Fruit fly (Drosophila melanogaster) whole organism, embryonic: ENCODE measurements around the gene Vps2.

Experiments used
- Adf1 ChIP-seq: fragments of 200-800 bp; sonication (Bioruptor generic); IDR thresholded peaks from 2 replicates; pipeline ENCODE4 v1.3.6; 2022; ENCODE audit warnings: missing biosample characterization, missing genetic modification characterization
- CG10959 ChIP-seq: fragments of 200-800 bp; sonication (Bioruptor generic); IDR thresholded peaks from 2 replicates; pipeline ENCODE4 v1.3.6; 2022; ENCODE audit warnings: missing biosample characterization, missing genetic modification characterization
- CG11560 ChIP-seq: fragments of 200-800 bp; sonication (Bioruptor generic); IDR thresholded peaks from 3 replicates; pipeline ENCODE4 v1.3.6; 2022; ENCODE audit warnings: missing biosample characterization, missing genetic modification characterization
- CG12104 ChIP-seq: fragments of 200-800 bp; sonication (Bioruptor generic); optimal IDR thresholded peaks from 3 replicates; lab custom pipeline; 2016; ENCODE audit warnings: missing biosample characterization, missing genetic modification characterization
- CG2199 ChIP-seq: fragments of 200-800 bp; sonication (Bioruptor generic); IDR thresholded peaks from 3 replicates; pipeline ENCODE4 v1.3.6; 2022; ENCODE audit warnings: missing biosample characterization, missing genetic modification characterization
- CG2889 ChIP-seq: fragments of 200-800 bp; sonication (Bioruptor generic); IDR thresholded peaks from 3 replicates; pipeline ENCODE4 v1.3.6; 2022; ENCODE audit warnings: missing biosample characterization, missing genetic modification characterization
- CG32532 ChIP-seq: fragments of 200-800 bp; sonication (Bioruptor generic); IDR thresholded peaks from 2 replicates; pipeline ENCODE4 v1.3.6; 2022; ENCODE audit warnings: missing biosample characterization, missing genetic modification characterization
- CG32772 ChIP-seq: fragments of 200-800 bp; sonication (Bioruptor generic); IDR thresholded peaks from 2 replicates; pipeline ENCODE4 v1.3.6; 2022; ENCODE audit warnings: missing biosample characterization, missing genetic modification characterization
- CG4360 ChIP-seq: fragments of 200-800 bp; sonication (Bioruptor generic); IDR thresholded peaks from 2 replicates; pipeline ENCODE4 v1.3.6; 2022; ENCODE audit warnings: missing biosample characterization, missing genetic modification characterization
- CG5180 ChIP-seq: fragments of 200-800 bp; sonication (Bioruptor generic); optimal IDR thresholded peaks from 3 replicates; lab custom pipeline; 2017; ENCODE audit warnings: missing biosample characterization, missing genetic modification characterization, mild to moderate bottlenecking, moderate library complexity, missing genetic modification reagents
- CG6765 ChIP-seq: fragments of 200-800 bp; sonication (Bioruptor generic); optimal IDR thresholded peaks from 3 replicates; lab custom pipeline; 2017; ENCODE audit warnings: missing biosample characterization, mild to moderate bottlenecking, missing genetic modification characterization
- CG7745 ChIP-seq: fragments of 200-800 bp; sonication (Bioruptor generic); optimal IDR thresholded peaks from 2 replicates; lab custom pipeline; 2018; ENCODE audit warnings: missing biosample characterization, mild to moderate bottlenecking, missing genetic modification characterization, moderate library complexity
- CG9727 ChIP-seq: fragments of 200-800 bp; sonication (Bioruptor generic); optimal IDR thresholded peaks from 3 replicates; lab custom pipeline; 2017; ENCODE audit warnings: missing biosample characterization, mild to moderate bottlenecking, missing genetic modification characterization
- D ChIP-seq, 2 experiments: fragments of 200-800 bp in 1 of 2; fragments of >200 bp in 1 of 2; sonication (Bioruptor generic) in 1 of 2; optimal IDR thresholded peaks; 2 replicates in 1 of 2; 3 replicates in 1 of 2; lab custom pipeline; 2017; ENCODE audit warnings: mild to moderate bottlenecking in 1 of 2, missing biosample characterization in 1 of 2, missing genetic modification characterization in 1 of 2, missing genetic modification reagents in 1 of 2
- Dip2 ChIP-seq: fragments of 200-800 bp; sonication (Bioruptor generic); IDR thresholded peaks from 2 replicates; pipeline ENCODE4 v1.3.6; 2022; ENCODE audit warnings: missing biosample characterization, missing genetic modification characterization
- Dll ChIP-seq: fragments of 200-800 bp; sonication (Bioruptor generic); IDR thresholded peaks from 4 replicates; pipeline ENCODE4 v1.3.6; 2022; ENCODE audit warnings: missing biosample characterization, missing genetic modification characterization; ENCODE audit not compliant: partially characterized antibody
- Drgx ChIP-seq: fragments of 200-800 bp; sonication (Bioruptor generic); IDR thresholded peaks from 2 replicates; pipeline ENCODE4 v1.3.6; 2022; ENCODE audit warnings: missing biosample characterization, missing genetic modification characterization
- Elba2 ChIP-seq: fragments of 200-800 bp; sonication (Bioruptor generic); optimal IDR thresholded peaks from 3 replicates; lab custom pipeline; 2016; ENCODE audit warnings: missing biosample characterization, missing genetic modification characterization
- Ets65A ChIP-seq: fragments of 200-800 bp; sonication (Bioruptor generic); peaks from one replicate; lab custom pipeline; 2016; ENCODE audit warnings: missing biosample characterization, missing genetic modification characterization
- Fer1 ChIP-seq: fragments of 200-800 bp; sonication (Bioruptor generic); optimal IDR thresholded peaks from 2 replicates; lab custom pipeline; 2017; ENCODE audit warnings: missing biosample characterization, mild to moderate bottlenecking, missing genetic modification characterization
- HLHmδ ChIP-seq: fragments of 200-800 bp; sonication (Bioruptor generic); optimal IDR thresholded peaks from 2 replicates; lab custom pipeline; 2018; ENCODE audit warnings: missing biosample characterization, mild to moderate bottlenecking, missing genetic modification characterization, moderate library complexity
- Hr51 ChIP-seq, 2 experiments: fragments of 200-800 bp; sonication (Bioruptor generic); optimal IDR thresholded peaks; 2 replicates in 1 of 2; 3 replicates in 1 of 2; lab custom pipeline; 2016 to 2018; ENCODE audit warnings: missing biosample characterization in 2 of 2, missing genetic modification characterization in 2 of 2, mild to moderate bottlenecking in 1 of 2, moderate library complexity in 1 of 2
- Lhr ChIP-seq: fragments of 200-800 bp; sonication (Bioruptor generic); optimal IDR thresholded peaks from 3 replicates; lab custom pipeline; 2017; ENCODE audit warnings: mild to moderate bottlenecking, missing biosample characterization, missing genetic modification reagents, missing genetic modification characterization
- Lpt ChIP-seq: fragments of >200 bp; optimal IDR thresholded peaks from 2 replicates; lab custom pipeline; 2018; ENCODE audit warnings: missing biosample characterization, missing genetic modification characterization
- Neu2 ChIP-seq: fragments of 200-800 bp; sonication (Bioruptor generic); optimal IDR thresholded peaks from 3 replicates; lab custom pipeline; 2016; ENCODE audit warnings: missing biosample characterization, missing genetic modification characterization, borderline replicate concordance
- TFAM ChIP-seq: fragments of 200-800 bp; sonication (Bioruptor generic); optimal IDR thresholded peaks from 2 replicates; lab custom pipeline; 2017; ENCODE audit warnings: missing biosample characterization, missing genetic modification characterization, inconsistent platforms
- YL-1 ChIP-seq: fragments of 200-800 bp; sonication (Bioruptor generic); optimal IDR thresholded peaks from 3 replicates; lab custom pipeline; 2017; ENCODE audit warnings: missing biosample characterization, mild to moderate bottlenecking, missing genetic modification characterization
- abd-A ChIP-seq: fragments of 200-800 bp; sonication (Bioruptor generic); optimal IDR thresholded peaks from 3 replicates; lab custom pipeline; 2019; ENCODE audit warnings: missing biosample characterization, mild to moderate bottlenecking, missing genetic modification characterization, moderate library complexity
- aop ChIP-seq: fragments of 200-800 bp; sonication (Bioruptor generic); IDR thresholded peaks from 2 replicates; pipeline ENCODE4 v1.3.6; 2022; ENCODE audit warnings: missing biosample characterization, missing genetic modification characterization
- ase ChIP-seq: fragments of 200-800 bp; sonication (Bioruptor generic); IDR thresholded peaks from 3 replicates; pipeline ENCODE4 v1.3.6; 2022; ENCODE audit warnings: missing biosample characterization, missing genetic modification characterization
- cato ChIP-seq: fragments of 200-800 bp; sonication (Bioruptor generic); optimal IDR thresholded peaks from 2 replicates; lab custom pipeline; 2016; ENCODE audit warnings: missing biosample characterization, missing genetic modification characterization, borderline replicate concordance
- chif ChIP-seq, 2 experiments: fragments of 200-800 bp; sonication (Bioruptor generic); optimal IDR thresholded peaks; 3 replicates each; lab custom pipeline; 2016; ENCODE audit warnings: missing biosample characterization in 2 of 2, missing genetic modification characterization in 2 of 2
- croc ChIP-seq: fragments of 200-800 bp; sonication (Bioruptor generic); conservative IDR thresholded peaks from 3 replicates; pipeline ENCODE4 v1.3.6; 2022; ENCODE audit warnings: missing biosample characterization, missing genetic modification characterization
- cwo ChIP-seq: fragments of 200-800 bp; sonication (Bioruptor generic); optimal IDR thresholded peaks from 3 replicates; lab custom pipeline; 2017; ENCODE audit warnings: missing biosample characterization, missing genetic modification characterization, mild to moderate bottlenecking, moderate library complexity, missing genetic modification reagents
- dimm ChIP-seq: fragments of 200-800 bp; sonication (Bioruptor generic); IDR thresholded peaks from 2 replicates; pipeline ENCODE4 v1.3.6; 2022; ENCODE audit warnings: missing biosample characterization, missing genetic modification characterization
- dysf ChIP-seq: fragments of 200-800 bp; sonication (Bioruptor generic); IDR thresholded peaks from 3 replicates; pipeline ENCODE4 v1.3.6; 2022; ENCODE audit warnings: missing biosample characterization, missing genetic modification characterization
- hkb ChIP-seq, 2 experiments: fragments of 200-800 bp in 1 of 2; fragments of >200 bp in 1 of 2; sonication (Bioruptor generic) in 1 of 2; IDR thresholded peaks in 1 of 2; optimal IDR thresholded peaks in 1 of 2; 2 replicates each; pipeline versions ENCODE4 v1.3.6 to Lab custom; 2017 to 2022; ENCODE audit warnings: missing biosample characterization in 1 of 2, missing genetic modification characterization in 1 of 2
- jing ChIP-seq: fragments of 200-800 bp; sonication (Bioruptor generic); optimal IDR thresholded peaks from 2 replicates; lab custom pipeline; 2018; ENCODE audit warnings: missing biosample characterization, mild to moderate bottlenecking, missing genetic modification characterization
- jumu ChIP-seq: fragments of 200-800 bp; sonication (Bioruptor generic); optimal IDR thresholded peaks from 3 replicates; lab custom pipeline; 2016; ENCODE audit warnings: missing biosample characterization, missing genetic modification characterization
- onecut ChIP-seq: fragments of 200-800 bp; sonication (Bioruptor generic); IDR thresholded peaks from 2 replicates; pipeline ENCODE4 v1.3.6; 2022; ENCODE audit warnings: missing biosample characterization, missing genetic modification characterization
- org-1 ChIP-seq: fragments of 200-800 bp; sonication (Bioruptor generic); optimal IDR thresholded peaks from 2 replicates; lab custom pipeline; 2017; ENCODE audit warnings: missing biosample characterization, missing genetic modification characterization
- pfk ChIP-seq: fragments of 200-800 bp; sonication (Bioruptor generic); optimal IDR thresholded peaks from 2 replicates; lab custom pipeline; 2018; ENCODE audit warnings: missing biosample characterization, mild to moderate bottlenecking, missing genetic modification characterization, moderate library complexity
- pho ChIP-seq: fragments of 200-800 bp; sonication (Bioruptor generic); optimal IDR thresholded peaks from 2 replicates; lab custom pipeline; 2016; ENCODE audit warnings: missing biosample characterization, missing genetic modification characterization
- sens ChIP-seq: fragments of 200-800 bp; sonication (Bioruptor generic); peaks from one replicate; lab custom pipeline; 2016; ENCODE audit warnings: missing biosample characterization, missing genetic modification characterization
- so ChIP-seq: fragments of 200-800 bp; sonication (Bioruptor generic); IDR thresholded peaks from 3 replicates; pipeline ENCODE4 v1.3.6; 2022; ENCODE audit warnings: missing biosample characterization, missing genetic modification characterization
- tgo ChIP-seq: fragments of 200-800 bp; sonication (Bioruptor generic); IDR thresholded peaks from 3 replicates; pipeline ENCODE4 v1.3.6; 2022; ENCODE audit warnings: missing biosample characterization, missing genetic modification characterization
- tna ChIP-seq: fragments of 200-800 bp; sonication (Bioruptor generic); IDR thresholded peaks from 2 replicates; pipeline ENCODE4 v1.3.6; 2022; ENCODE audit warnings: missing biosample characterization, missing genetic modification characterization; ENCODE audit not compliant: partially characterized antibody
- unc-4 ChIP-seq: fragments of 200-800 bp; sonication (Bioruptor generic); IDR thresholded peaks from 2 replicates; pipeline ENCODE4 v1.3.6; 2022; ENCODE audit warnings: missing biosample characterization, missing genetic modification characterization; ENCODE audit not compliant: partially characterized antibody
- wek ChIP-seq: fragments of 200-800 bp; sonication (Bioruptor generic); optimal IDR thresholded peaks from 3 replicates; lab custom pipeline; 2018; ENCODE audit warnings: missing biosample characterization, mild to moderate bottlenecking, missing genetic modification characterization, moderate library complexity

Vps2 gene

DNA sequence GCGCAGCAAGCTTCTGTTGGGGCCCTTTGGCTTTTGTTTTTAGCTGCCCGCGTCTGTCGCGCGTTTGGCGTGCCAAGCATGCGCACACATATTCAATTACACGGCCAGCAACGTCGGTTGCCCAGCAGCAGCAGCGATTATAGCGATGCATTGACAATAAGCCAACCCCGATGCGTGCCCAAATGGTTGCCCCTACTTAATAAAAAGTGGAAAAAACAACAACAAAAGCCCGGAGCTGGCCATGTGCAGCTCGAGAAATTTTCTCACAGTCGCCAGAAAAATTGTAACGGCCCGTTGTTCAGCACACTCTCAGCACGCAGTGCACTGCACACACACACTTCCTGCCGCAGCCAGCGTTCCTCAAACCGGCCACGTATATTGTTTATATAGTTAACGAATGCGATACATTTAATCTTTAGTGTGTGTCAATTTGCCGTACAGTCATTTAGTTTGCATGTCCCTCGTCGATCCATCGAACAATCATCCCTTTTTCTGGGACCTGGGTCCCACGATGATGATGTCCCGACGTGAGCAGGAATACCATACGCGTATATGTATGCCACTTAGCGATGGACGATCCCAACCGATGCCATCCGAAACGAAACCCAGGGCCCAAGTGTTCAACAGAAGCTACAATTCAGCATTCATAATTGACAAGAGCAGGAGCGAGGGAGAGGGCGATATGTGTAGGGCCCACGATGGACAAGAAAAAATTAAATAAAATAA lies 17.8 kb upstream of the Vps2 start (continued):
- 0 out of 2 replicates have a peak, but pooled peaks have one; percentile 15 for TF ChIP-seq CG32772 (GFP tag; lab: Robert Waterston, UW)
- no peak for TF ChIP-seq dimm (GFP tag; lab: Robert Waterston, UW)
- TF ChIP-seq Hr51 (GFP tag; optimal IDR thresholded peaks at IDR 0.05; lab: Kevin White, UChicago): no peak
- no peak for TF ChIP-seq TFAM
- TF ChIP-seq sens (GFP tag; lab: Kevin White, UChicago): no peak
- no peak for TF ChIP-seq unc-4 (GFP tag; lab: Robert Waterston, UW)
- TF ChIP-seq onecut: no peak
- no peak for TF ChIP-seq CG5180 (GFP tag; lab: Kevin White, UChicago)
- no peak for TF ChIP-seq tgo (GFP tag; lab: Robert Waterston, UW)
- no peak for TF ChIP-seq hkb (optimal IDR thresholded peaks at IDR 0.05; lab: Kevin White, UChicago)
- no peak for TF ChIP-seq hkb (GFP tag; IDR thresholded peaks at IDR 0.05; lab: Robert Waterston, UW)
- TF ChIP-seq aop (GFP tag; lab: Robert Waterston, UW): no peak
- no peak for TF ChIP-seq pfk (GFP tag; lab: Kevin White, UChicago)
- TF ChIP-seq CG2889 (GFP tag; lab: Robert Waterston, UW): no peak
- no peak for TF ChIP-seq chif (GFP tag; optimal IDR thresholded peaks at IDR 0.05; lab: Kevin White, UChicago)
- no peak for TF ChIP-seq cwo
- no peak for TF ChIP-seq CG12104 (GFP tag; lab: Kevin White, UChicago)
- no peak for TF ChIP-seq Adf1 (GFP tag; lab: Robert Waterston, UW)
- no peak for TF ChIP-seq Lpt (GFP tag; lab: Kevin White, UChicago)
- TF ChIP-seq CG4360 (GFP tag; lab: Robert Waterston, UW): peak; percentile 91
- peak; percentile 38; the same call in 1 of the 3 replicates for TF ChIP-seq dysf
- no peak for TF ChIP-seq jing
- no peak for TF ChIP-seq ase (GFP tag; lab: Robert Waterston, UW)
- TF ChIP-seq Drgx (GFP tag; lab: Robert Waterston, UW): no peak
- no peak for TF ChIP-seq YL-1 (GFP tag; lab: Kevin White, UChicago)
- no peak; the same call in 2 of the 3 replicates for TF ChIP-seq CG2199
- TF ChIP-seq org-1 (GFP tag; lab: Kevin White, UChicago): no peak
- peak; percentile 25 for TF ChIP-seq CG7745 (tag; lab: Kevin White, UChicago)
- peak; percentile 66 for TF ChIP-seq D (optimal IDR thresholded peaks at IDR 0.05; lab: Kevin White, UChicago)
- TF ChIP-seq D (GFP tag; optimal IDR thresholded peaks at IDR 0.05; lab: Kevin White, UChicago): no peak
- no peak for TF ChIP-seq CG9727
- TF ChIP-seq abd-A (tag; lab: Kevin White, UChicago): peak; percentile 17
- no peak for TF ChIP-seq CG11560 (tag; lab: Robert Waterston, UW)
- TF ChIP-seq tna (GFP tag; lab: Robert Waterston, UW): no peak
- TF ChIP-seq Elba2 (GFP tag; lab: Kevin White, UChicago): no peak
- no peak for TF ChIP-seq cato (GFP tag; lab: Kevin White, UChicago)
- no peak for TF ChIP-seq jumu (GFP tag; lab: Kevin White, UChicago)
- no peak for TF ChIP-seq croc (GFP tag; lab: Robert Waterston, UW)
- TF ChIP-seq HLHmδ (GFP tag; lab: Kevin White, UChicago): peak; percentile 62
- no peak for TF ChIP-seq wek (GFP tag; lab: Kevin White, UChicago)
- TF ChIP-seq CG32532 (GFP tag; lab: Robert Waterston, UW): no peak
- TF ChIP-seq pho (GFP tag; lab: Kevin White, UChicago): no peak
- no peak for TF ChIP-seq Lhr (GFP tag; lab: Kevin White, UChicago)
- TF ChIP-seq Ets65A: peak; percentile 57
- no peak for TF ChIP-seq Dip2 (GFP tag; lab: Robert Waterston, UW)
- TF ChIP-seq CG10959 (GFP tag; lab: Robert Waterston, UW): no peak
- no peak for TF ChIP-seq Fer1 (GFP tag; lab: Kevin White, UChicago)
- TF ChIP-seq Dll (GFP tag; lab: Robert Waterston, UW): no peak
- no peak for TF ChIP-seq so
- TF ChIP-seq Neu2 (GFP tag; lab: Kevin White, UChicago): no peak
- no peak for TF ChIP-seq CG6765 (GFP tag; lab: Kevin White, UChicago)
